Worm (Caenorhabditis elegans): ENCODE measurements around the gene cox-6C.

- no peak for TF ChIP-seq mbf-1 (tag; optimal IDR thresholded peaks at IDR 0.05)
- no peak for TF ChIP-seq ztf-4 (tag; optimal IDR thresholded peaks at IDR 0.05)
- no peak for TF ChIP-seq nhr-11 (tag; optimal IDR thresholded peaks at IDR 0.05)
- TF ChIP-seq nhr-23 (tag; optimal IDR thresholded peaks at IDR 0.05), result no peak
- TF ChIP-seq lsy-2 (tag; optimal IDR thresholded peaks at IDR 0.05), result no peak
- TF ChIP-seq nhr-12 (tag; optimal IDR thresholded peaks at IDR 0.05), result no peak
- no peak for TF ChIP-seq unc-62 (GFP tag; optimal IDR thresholded peaks at IDR 0.05)
- no peak for TF ChIP-seq nhr-21 (tag; optimal IDR thresholded peaks at IDR 0.05)
- no peak for TF ChIP-seq nhr-6 (tag; optimal IDR thresholded peaks at IDR 0.05)
These were observed 28.9 kb upstream of the cox-6C start for ce11 chrIV:97681-98080.
